Fruit fly (Drosophila melanogaster): ENCODE data around the gene mRpS31.

Gene mRpS31

dm6 chr3L:16053026-16053556, 48.1 kb downstream of the mRpS31 start:
- TF ChIP-seq cic (GFP tag; optimal IDR thresholded peaks at IDR 0.05) (no peak), pad (GFP tag; optimal IDR thresholded peaks at IDR 0.05) (no peak), Mnt (GFP tag; optimal IDR thresholded peaks at IDR 0.05) (no peak), tj (GFP tag; optimal IDR thresholded peaks at IDR 0.05) (no peak), kay (GFP tag; ENCODE audit: borderline replicate concordance) (no peak), CG33017 (tag; optimal IDR thresholded peaks at IDR 0.05) (no peak), Crg-1 (GFP tag; optimal IDR thresholded peaks at IDR 0.05) (no peak), toe (GFP tag; optimal IDR thresholded peaks at IDR 0.05) (no peak), bab1 (GFP tag; optimal IDR thresholded peaks at IDR 0.05) (no peak), Clk (GFP tag; optimal IDR thresholded peaks at IDR 0.05) (no peak), CG5204 (GFP tag; optimal IDR thresholded peaks at IDR 0.05) (no peak), CG14711 (tag; optimal IDR thresholded peaks at IDR 0.05) (no peak), CG11617 (GFP tag; optimal IDR thresholded peaks at IDR 0.05) (no peak), CG7101 (tag; optimal IDR thresholded peaks at IDR 0.05) (no peak), CG7045 (GFP tag; optimal IDR thresholded peaks at IDR 0.05) (no peak), CG12768 (GFP tag; optimal IDR thresholded peaks at IDR 0.05) (no peak), Hr96 (GFP tag; optimal IDR thresholded peaks at IDR 0.05) (no peak), ovo (GFP tag; optimal IDR thresholded peaks at IDR 0.05) (no peak), cnc (optimal IDR thresholded peaks at IDR 0.05) (no peak), CG1620 (GFP tag; optimal IDR thresholded peaks at IDR 0.05) (no peak)

dm6 chr3L:16054095-16054494, 49.1 kb downstream of the mRpS31 start:
- TF ChIP-seq Mnt (GFP tag; optimal IDR thresholded peaks at IDR 0.05) (no peak), CG11617 (GFP tag; optimal IDR thresholded peaks at IDR 0.05) (no peak), kay (GFP tag; ENCODE audit: borderline replicate concordance) (no peak), cnc (optimal IDR thresholded peaks at IDR 0.05) (no peak), CG14711 (tag; optimal IDR thresholded peaks at IDR 0.05) (peak; percentile 2), tj (GFP tag; optimal IDR thresholded peaks at IDR 0.05) (no peak), CG12768 (GFP tag; optimal IDR thresholded peaks at IDR 0.05) (peak; percentile 38), Crg-1 (GFP tag; optimal IDR thresholded peaks at IDR 0.05) (no peak), CG1620 (GFP tag; optimal IDR thresholded peaks at IDR 0.05) (no peak), Clk (GFP tag; optimal IDR thresholded peaks at IDR 0.05) (no peak), CG5204 (GFP tag; optimal IDR thresholded peaks at IDR 0.05) (no peak), cic (GFP tag; optimal IDR thresholded peaks at IDR 0.05) (no peak), CG33017 (tag; optimal IDR thresholded peaks at IDR 0.05) (no peak)

Measured in whole organism, adult.